Worm (Caenorhabditis elegans): ENCODE measurements around the gene T28A11.25.

The T28A11.25 gene

DNA sequence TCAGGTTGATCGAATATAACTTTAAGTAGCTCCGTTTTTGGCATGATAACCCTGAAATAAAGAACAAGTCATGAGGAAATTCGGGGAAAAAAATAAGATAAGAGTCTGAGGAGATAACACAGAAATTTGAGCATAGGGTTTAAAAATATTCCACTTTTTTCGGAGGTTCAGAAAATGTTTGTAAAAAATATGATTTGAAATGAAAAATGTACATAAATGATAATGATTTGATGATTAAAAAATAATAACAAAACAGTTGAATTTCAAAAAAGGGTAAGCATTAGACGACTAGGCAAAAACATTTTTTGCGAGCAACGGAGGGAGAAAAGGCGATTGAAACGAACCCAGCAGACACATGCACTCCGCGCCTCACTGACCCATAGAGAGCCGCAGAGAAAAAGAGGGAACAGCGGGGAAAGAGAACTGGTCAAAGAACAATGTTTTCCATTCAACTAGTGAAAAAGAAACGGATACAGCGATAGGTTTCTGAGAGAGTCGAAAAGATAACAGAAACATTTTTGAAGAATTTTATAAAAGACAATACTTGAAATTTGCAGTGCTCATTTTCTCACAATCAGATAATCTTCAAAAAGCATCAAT is 30.5 kb downstream of the T28A11.25 start, which contains the start of gene arrd-18:
Gene arrd-18, minus strand, starts transcription at position 51 of the 600 bp plus-strand sequence.
- TF ChIP-seq unc-62 (GFP tag; optimal IDR thresholded peaks at IDR 0.05) (no peak), nhr-71 (tag; optimal IDR thresholded peaks at IDR 0.05) (peak; percentile 62), nhr-85 (tag) (peak; percentile 21), mab-9 (GFP tag; IDR thresholded peaks at IDR 0.05) (no peak), tbx-2 (tag; optimal IDR thresholded peaks at IDR 0.05) (peak; percentile 10), nhr-19 (GFP tag; conservative IDR thresholded peaks at IDR 0.05) (peak; percentile 50), nhr-20 (tag; optimal IDR thresholded peaks at IDR 0.05) (peak; percentile 32), zag-1 (tag; optimal IDR thresholded peaks at IDR 0.05) (no peak), dpl-1 (GFP tag; optimal IDR thresholded peaks at IDR 0.05) (peak in 1 of 3 experiments; percentile 13), unc-86 (tag; optimal IDR thresholded peaks at IDR 0.05) (no peak), lsy-2 (tag; optimal IDR thresholded peaks at IDR 0.05) (peak in 1 of 2 experiments; percentile 3), mef-2 (tag; optimal IDR thresholded peaks at IDR 0.05) (no peak), tlp-1 (tag; optimal IDR thresholded peaks at IDR 0.05) (no peak), lin-14 (GFP tag; optimal IDR thresholded peaks at IDR 0.05) (peak; percentile 92), snu-23 (GFP tag; optimal IDR thresholded peaks at IDR 0.05) (peak; percentile 51), rnt-1 (tag; optimal IDR thresholded peaks at IDR 0.05) (peak; percentile 51), ceh-88 (GFP tag; IDR thresholded peaks at IDR 0.05) (no peak), ztf-11 (tag; optimal IDR thresholded peaks at IDR 0.05) (no peak), efl-1 (optimal IDR thresholded peaks at IDR 0.05) (peak in 1 of 2 experiments; percentile 19), efl-1 (GFP tag; optimal IDR thresholded peaks at IDR 0.05 in 1 of 2) (peak in 1 of 2 experiments; percentile 67), nhr-47 (tag; optimal IDR thresholded peaks at IDR 0.05) (peak; percentile 18), nhr-76 (tag; optimal IDR thresholded peaks at IDR 0.05) (no peak), ets-5 (GFP tag; IDR thresholded peaks at IDR 0.05) (no peak), C16A3.4 (tag; optimal IDR thresholded peaks at IDR 0.05) (peak; percentile 0), swsn-7 (tag; optimal IDR thresholded peaks at IDR 0.05) (no peak), Y116A8C.19 (tag; optimal IDR thresholded peaks at IDR 0.05; ENCODE audit: borderline replicate concordance) (no peak), nhr-11 (tag; optimal IDR thresholded peaks at IDR 0.05) (no peak), grh-1 (GFP tag; IDR thresholded peaks at IDR 0.05) (peak; percentile 32; the same call in 1 of the 2 replicates), fkh-8 (tag; optimal IDR thresholded peaks at IDR 0.05) (peak; percentile 20), zip-4 (GFP tag; optimal IDR thresholded peaks at IDR 0.05) (no peak)

DNA sequence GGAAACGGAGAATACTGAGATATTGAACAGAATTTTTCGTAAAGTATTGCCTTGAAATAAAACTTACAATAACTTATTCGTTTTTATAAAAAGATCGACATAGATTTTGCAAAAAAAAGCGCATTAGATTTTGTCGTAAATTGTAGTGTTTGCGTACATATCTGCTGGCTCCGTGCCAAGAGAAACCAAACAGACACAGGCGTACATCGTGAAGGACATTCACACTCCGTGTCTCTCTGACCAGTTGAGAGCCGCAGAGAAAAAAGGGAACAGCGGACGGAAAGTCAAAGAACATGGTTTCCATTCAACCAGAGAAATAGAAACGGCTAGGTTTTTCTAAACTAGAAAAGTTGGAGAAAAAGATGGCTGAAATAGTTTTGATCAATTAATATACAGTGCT is 33.7 kb downstream of the T28A11.25 start, which contains the start of gene arrd-19:
Gene arrd-19, minus strand, starts transcription at position 209 of the 400 bp plus-strand sequence.
- TF ChIP-seq lin-35 (GFP tag; optimal IDR thresholded peaks at IDR 0.05) (peak; percentile 49 to 64), pqm-1 (tag; optimal IDR thresholded peaks at IDR 0.05) (no peak), lin-13 (GFP tag; optimal IDR thresholded peaks at IDR 0.05) (peak; percentile 38), lin-39 (tag; optimal IDR thresholded peaks at IDR 0.05) (no peak), efl-1 (optimal IDR thresholded peaks at IDR 0.05) (peak; percentile 74 to 75), efl-1 (GFP tag; optimal IDR thresholded peaks at IDR 0.05 in 1 of 2) (peak; percentile 51 to 95), unc-62 (GFP tag; optimal IDR thresholded peaks at IDR 0.05) (no peak), nhr-11 (tag; optimal IDR thresholded peaks at IDR 0.05) (no peak), alr-1 (tag; optimal IDR thresholded peaks at IDR 0.05; ENCODE audit: borderline replicate concordance) (no peak), ceh-88 (GFP tag; IDR thresholded peaks at IDR 0.05) (no peak), xbp-1 (tag; optimal IDR thresholded peaks at IDR 0.05) (peak; percentile 56), mep-1 (tag; optimal IDR thresholded peaks at IDR 0.05) (peak; percentile 88), jun-1 (tag; optimal IDR thresholded peaks at IDR 0.05) (peak; percentile 29), nhr-71 (tag; optimal IDR thresholded peaks at IDR 0.05) (peak; percentile 88), aly-2 (tag; optimal IDR thresholded peaks at IDR 0.05) (no peak), mef-2 (tag; optimal IDR thresholded peaks at IDR 0.05) (no peak), zip-4 (GFP tag; optimal IDR thresholded peaks at IDR 0.05) (no peak), lsy-2 (tag; optimal IDR thresholded peaks at IDR 0.05) (peak; percentile 75 to 81), ama-1 (optimal IDR thresholded peaks at IDR 0.05) (no peak), nhr-19 (GFP tag; conservative IDR thresholded peaks at IDR 0.05) (peak; percentile 77), irx-1 (tag; optimal IDR thresholded peaks at IDR 0.05) (peak; percentile 58), unc-86 (tag; optimal IDR thresholded peaks at IDR 0.05) (peak; percentile 39), dsc-1 (tag; optimal IDR thresholded peaks at IDR 0.05) (peak; percentile 46), fos-1 (tag; optimal IDR thresholded peaks at IDR 0.05) (peak; percentile 53), ceh-63 (GFP tag; optimal IDR thresholded peaks at IDR 0.05) (no peak), tlp-1 (tag; optimal IDR thresholded peaks at IDR 0.05) (no peak), hlh-4 (tag; optimal IDR thresholded peaks at IDR 0.05) (no peak), vab-15 (tag; optimal IDR thresholded peaks at IDR 0.05) (no peak), C16A3.4 (tag; optimal IDR thresholded peaks at IDR 0.05) (peak; percentile 49), ztf-4 (tag; optimal IDR thresholded peaks at IDR 0.05) (no peak), nhr-77 (tag; optimal IDR thresholded peaks at IDR 0.05) (peak; percentile 72), C04F5.9 (tag; optimal IDR thresholded peaks at IDR 0.05) (no peak), unc-30 (tag; optimal IDR thresholded peaks at IDR 0.05) (no peak), sptf-1 (tag; optimal IDR thresholded peaks at IDR 0.05) (no peak), nhr-20 (tag; optimal IDR thresholded peaks at IDR 0.05) (peak; percentile 84)

Measured in whole organism, L1 larva.